Fruit fly (Drosophila melanogaster): ENCODE measurements around the gene CG6733.

DNA sequence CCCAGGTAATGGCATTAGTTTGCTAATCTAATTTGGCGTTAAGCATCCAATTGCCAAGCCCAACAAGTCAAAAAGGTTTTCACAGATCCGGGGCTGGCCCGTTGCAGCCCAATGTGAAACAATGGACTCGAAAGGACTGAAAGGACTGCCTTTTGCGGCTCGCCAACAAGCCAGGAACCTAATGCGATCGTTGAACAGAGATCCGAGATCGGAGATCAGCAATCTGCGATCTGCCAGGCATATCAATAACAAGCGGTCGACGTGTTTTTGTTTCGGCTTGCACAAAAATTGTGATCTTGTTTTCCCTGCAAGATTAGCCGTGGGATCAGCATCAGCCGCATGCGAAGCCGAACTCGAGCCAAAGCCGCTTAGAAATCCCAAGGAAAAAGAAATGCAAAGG is 32.1 kb downstream of the CG6733 start:
- no peak for TF ChIP-seq psq (optimal IDR thresholded peaks at IDR 0.05)
- TF ChIP-seq pan (optimal IDR thresholded peaks at IDR 0.05), result no peak
- no peak for TF ChIP-seq EcR (GFP tag; optimal IDR thresholded peaks at IDR 0.05)
